Fruit fly (Drosophila melanogaster) whole organism, larva: Measurements from ENCODE around the gene CSN6.

ENCODE experiments used
- noc ChIP-seq: fragments of 200-800 bp; sonication (Bioruptor generic); optimal IDR thresholded peaks from 3 replicates; lab custom pipeline; 2019; ENCODE audit warnings: missing biosample characterization, mild to moderate bottlenecking, missing genetic modification characterization, moderate library complexity

Gene CSN6

DNA sequence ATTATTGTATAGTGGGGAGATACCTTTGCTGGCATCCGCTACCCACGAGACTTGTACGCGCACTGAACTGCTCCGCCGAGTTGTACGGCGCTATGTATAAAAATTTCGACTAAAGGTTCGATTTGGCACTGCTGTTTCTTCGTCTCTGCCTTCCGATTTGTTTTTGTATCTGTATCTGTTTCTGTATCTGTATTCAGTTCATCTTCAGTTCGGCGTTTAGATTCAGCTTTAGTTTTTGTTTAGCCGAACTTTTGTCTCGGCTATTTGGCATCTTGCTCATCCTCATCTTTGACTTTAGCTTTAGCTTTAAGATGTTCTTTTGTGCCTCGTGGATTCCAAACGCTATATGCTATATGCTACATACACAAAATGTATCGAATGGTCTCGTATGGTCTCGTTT, 18.1 kb upstream of the CSN6 start, which contains the start of gene sit:
TSS of gene sit (minus strand) at position 71 of the 400 bp plus-strand sequence.
- no peak for TF ChIP-seq noc

- TF ChIP-seq noc, result no peak
Measured at dm6 chr3R:22564076-22564475, 16.5 kb upstream of the CSN6 start.

DNA sequence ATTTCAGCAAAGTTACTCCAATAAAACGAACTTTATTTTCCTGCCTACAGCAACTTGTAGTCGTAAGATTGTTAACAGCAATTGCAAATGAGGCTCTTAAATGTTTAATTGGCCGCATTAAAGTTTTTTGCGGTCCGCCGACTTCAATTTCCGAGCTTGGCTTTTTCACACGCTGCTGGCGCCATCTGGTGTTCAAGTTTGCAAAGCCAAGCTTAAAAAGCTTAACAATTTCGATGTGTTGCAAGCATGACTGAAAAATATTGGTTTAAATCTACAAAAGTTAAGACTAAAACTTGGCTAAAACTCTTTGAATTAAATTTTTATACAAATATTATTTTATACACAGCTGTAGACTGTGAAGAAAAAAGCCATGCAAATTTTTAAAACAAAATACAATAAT, 15.9 kb upstream of the CSN6 start:
- no peak for TF ChIP-seq noc

dm6 chr3R:22565732-22566131, 14.8 kb upstream of the CSN6 start:
- TF ChIP-seq noc, result no peak

- no peak for TF ChIP-seq noc
Measured at dm6 chr3R:22568508-22568907, 12.1 kb upstream of the CSN6 start.

DNA sequence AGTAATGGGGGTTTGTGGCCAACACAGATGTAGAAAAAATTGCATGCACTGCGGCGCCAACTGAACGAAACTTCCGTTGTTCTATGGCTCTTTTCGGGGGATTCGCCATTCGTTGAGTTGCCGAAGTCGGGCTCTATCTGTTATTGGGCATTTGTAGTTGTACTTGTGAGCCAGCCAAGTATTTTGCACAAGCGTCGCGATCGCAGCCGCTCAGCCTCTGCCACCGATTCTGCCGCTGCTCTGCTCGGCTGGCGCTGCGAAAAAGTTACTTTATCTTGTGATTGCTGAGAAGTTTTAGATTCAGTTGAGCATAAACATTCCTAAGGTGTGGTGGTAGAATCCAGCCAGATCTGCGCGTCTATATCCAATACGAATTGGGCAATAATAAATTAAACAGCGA, 10.7 kb upstream of the CSN6 start, which contains the start of gene CG33110:
TSS of gene CG33110 (plus strand) at position 301 of the 400 bp plus-strand sequence.
- no peak for TF ChIP-seq noc

- TF ChIP-seq noc, result no peak
Measured at dm6 chr3R:22573590-22573989, 7.0 kb upstream of the CSN6 start.

dm6 chr3R:22576096-22576697, 4.4 kb upstream of the CSN6 start:
- TF ChIP-seq noc, result no peak

DNA sequence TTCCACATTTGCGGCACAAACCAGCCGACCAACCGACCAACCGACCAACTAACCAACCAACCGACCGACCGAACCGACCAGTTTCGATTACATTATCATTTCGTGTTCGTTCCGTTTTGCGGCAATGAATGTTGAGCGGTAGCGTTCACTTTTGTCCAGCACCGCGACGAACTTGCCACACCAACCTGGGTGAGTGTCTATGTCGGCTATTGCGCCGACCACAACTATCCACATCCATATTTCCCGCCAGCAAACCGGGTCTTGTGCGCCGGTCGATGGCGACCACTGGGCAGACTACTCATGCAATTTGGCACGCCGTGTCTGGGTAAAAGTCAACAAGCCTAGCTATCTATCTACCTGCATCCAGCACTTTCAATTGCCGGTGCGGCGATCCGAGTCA, 3.6 kb upstream of the CSN6 start:
- no peak for TF ChIP-seq noc

dm6 chr3R:22582981-22583380, 2.4 kb downstream of the CSN6 start, which contains the start of gene Dph5:
Gene Dph5, minus strand, starts transcription at chr3R:22583225.
- TF ChIP-seq noc, result no peak

DNA sequence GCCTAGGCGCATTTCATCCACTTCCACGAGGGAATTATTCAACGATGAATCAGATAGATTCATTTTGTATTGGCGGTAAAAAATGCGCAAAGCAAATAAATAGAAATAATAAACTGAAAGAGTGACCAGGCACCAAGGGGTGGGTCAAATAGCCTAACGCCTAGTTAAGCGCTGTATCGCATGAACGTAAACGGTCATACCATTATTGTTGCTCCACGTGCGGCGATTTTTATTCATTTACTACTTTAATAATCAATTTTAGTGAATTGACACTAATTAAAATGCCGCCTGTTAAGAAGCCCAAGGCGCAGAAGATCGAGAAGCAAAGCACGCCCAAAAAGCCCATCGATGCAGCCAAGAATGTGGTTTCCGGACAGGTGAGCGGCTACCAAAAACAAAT, 4.0 kb downstream of the CSN6 start, which contains the start of the genes CG33107 and CG6937:
TSS of gene CG33107 (minus strand) at position 137 of the 400 bp plus-strand sequence.
TSS of gene CG6937 (plus strand) at position 192 of the 400 bp plus-strand sequence.
- no peak for TF ChIP-seq noc

- TF ChIP-seq noc, result no peak
Measured at dm6 chr3R:22586525-22586924, 6.0 kb downstream of the CSN6 start, which contains the start of gene btn. Gene btn, minus strand, starts transcription at chr3R:22586625.

- peak; percentile 52 for TF ChIP-seq noc
Measured at dm6 chr3R:22587419-22587963, 6.9 kb downstream of the CSN6 start, which contains the start of gene Efa6. Gene Efa6, plus strand, starts transcription at chr3R:22587755.

- TF ChIP-seq noc, result no peak
Measured at dm6 chr3R:22588756-22589155, 8.2 kb downstream of the CSN6 start.

DNA sequence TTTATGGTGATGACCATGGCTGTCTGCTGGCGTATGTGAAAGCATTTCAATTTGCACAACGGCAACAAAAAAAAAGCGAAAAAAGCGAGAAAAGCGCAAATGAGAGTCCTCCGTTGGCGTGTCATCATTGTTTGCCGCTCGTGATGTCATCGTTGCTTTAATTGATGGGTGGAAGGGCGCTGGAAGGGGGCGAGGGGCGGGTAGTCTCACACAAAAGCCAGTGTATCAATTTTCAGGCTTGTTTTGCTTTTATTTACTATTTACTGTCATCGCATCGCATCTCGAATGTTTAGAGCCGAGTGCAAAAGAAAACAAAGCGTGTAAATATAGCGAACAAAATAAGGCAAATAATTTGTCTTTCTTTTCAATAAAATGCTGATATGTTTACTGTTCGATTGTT, 8.7 kb downstream of the CSN6 start:
- no peak for TF ChIP-seq noc

- TF ChIP-seq noc, result no peak
Measured at dm6 chr3R:22590668-22591275, 10.2 kb downstream of the CSN6 start.

dm6 chr3R:22594257-22594656, 13.7 kb downstream of the CSN6 start:
- no peak for TF ChIP-seq noc
